Fruit fly (Drosophila melanogaster) whole organism, embryonic: ENCODE data around the gene CG13114.
A peak's percentile ranks its signal among the peaks of the same experiment; 100 is the strongest.

Source experiments
- ATbp ChIP-seq: fragments of 200-800 bp; sonication (Bioruptor generic); optimal IDR thresholded peaks from 2 replicates; lab custom pipeline; 2017; ENCODE audit warnings: missing biosample characterization, mild to moderate bottlenecking, missing genetic modification characterization, missing genetic modification reagents
- Atf-2 ChIP-seq: fragments of 200-800 bp; sonication (Bioruptor generic); optimal IDR thresholded peaks from 2 replicates; lab custom pipeline; 2016; ENCODE audit warnings: missing biosample characterization, missing genetic modification characterization
- Blimp-1 ChIP-seq: fragments of 200-800 bp; sonication (Bioruptor generic); optimal IDR thresholded peaks from 3 replicates; lab custom pipeline; 2018; ENCODE audit warnings: missing biosample characterization, missing genetic modification characterization, mild to moderate bottlenecking, moderate library complexity, missing genetic modification reagents
- CG12236 ChIP-seq: fragments of 200-800 bp; sonication (Bioruptor generic); optimal IDR thresholded peaks from 2 replicates; lab custom pipeline; 2016; ENCODE audit warnings: missing biosample characterization, missing genetic modification characterization
- CG12659 ChIP-seq: fragments of 200-800 bp; sonication (Bioruptor generic); optimal IDR thresholded peaks from 3 replicates; lab custom pipeline; 2017; ENCODE audit warnings: mild to moderate bottlenecking, missing biosample characterization, missing genetic modification reagents, missing genetic modification characterization
- CG13624 ChIP-seq: fragments of 200-800 bp; sonication (Bioruptor generic); optimal IDR thresholded peaks from 2 replicates; lab custom pipeline; 2016; ENCODE audit warnings: missing biosample characterization, missing genetic modification characterization
- CG14710 ChIP-seq: fragments of 200-800 bp; sonication (Bioruptor generic); optimal IDR thresholded peaks from 3 replicates; lab custom pipeline; 2019; ENCODE audit warnings: missing biosample characterization, mild to moderate bottlenecking, missing genetic modification characterization, moderate library complexity
- CG17361 ChIP-seq: fragments of 200-800 bp; sonication (Bioruptor generic); IDR thresholded peaks from 3 replicates; pipeline ENCODE4 v1.3.6; 2022; ENCODE audit warnings: missing biosample characterization, missing genetic modification characterization
- CG17568 ChIP-seq: fragments of 200-800 bp; sonication (Bioruptor generic); optimal IDR thresholded peaks from 2 replicates; lab custom pipeline; 2018; ENCODE audit warnings: missing biosample characterization, mild to moderate bottlenecking, missing genetic modification characterization, moderate library complexity
- CG2116 ChIP-seq: fragments of 200-800 bp; sonication (Bioruptor generic); optimal IDR thresholded peaks from 3 replicates; lab custom pipeline; 2018; ENCODE audit warnings: missing biosample characterization, mild to moderate bottlenecking, missing genetic modification characterization
- CG2120 ChIP-seq: fragments of 200-800 bp; sonication (Bioruptor generic); optimal IDR thresholded peaks from 3 replicates; lab custom pipeline; 2016; ENCODE audit warnings: missing biosample characterization, missing genetic modification characterization
- CG3281 ChIP-seq: fragments of 200-800 bp; sonication (Bioruptor generic); optimal IDR thresholded peaks from 3 replicates; lab custom pipeline; 2017; ENCODE audit warnings: missing biosample characterization, mild to moderate bottlenecking, missing genetic modification characterization
- CG3407 ChIP-seq: fragments of 200-800 bp; sonication (Bioruptor generic); optimal IDR thresholded peaks from 2 replicates; lab custom pipeline; 2018; ENCODE audit warnings: missing biosample characterization, mild to moderate bottlenecking, missing genetic modification characterization
- CG34422 ChIP-seq: fragments of 200-800 bp; sonication (Bioruptor generic); IDR thresholded peaks from 3 replicates; pipeline ENCODE4 v1.3.6; 2022; ENCODE audit warnings: missing biosample characterization, missing genetic modification characterization
- CG6175 ChIP-seq: fragments of 200-800 bp; sonication (Bioruptor generic); IDR thresholded peaks from 3 replicates; pipeline ENCODE4 v1.3.6; 2022; ENCODE audit warnings: missing biosample characterization, missing genetic modification characterization
- CG7839 ChIP-seq: fragments of 200-800 bp; sonication (Bioruptor generic); optimal IDR thresholded peaks from 3 replicates; lab custom pipeline; 2018; ENCODE audit warnings: missing biosample characterization, mild to moderate bottlenecking, missing genetic modification characterization, moderate library complexity
- CG8290 ChIP-seq, 3 experiments: fragments of 200-800 bp; sonication (Bioruptor generic); optimal IDR thresholded peaks; 2 replicates each; lab custom pipeline; 2016 to 2019; ENCODE audit warnings: missing biosample characterization in 3 of 3, missing genetic modification characterization in 3 of 3, mild to moderate bottlenecking in 2 of 3, moderate library complexity in 1 of 3
- CG8944 ChIP-seq: fragments of 200-800 bp; sonication (Bioruptor generic); optimal IDR thresholded peaks from 3 replicates; lab custom pipeline; 2016; ENCODE audit warnings: missing biosample characterization, missing genetic modification characterization
- Dip3 ChIP-seq: fragments of 200-800 bp; sonication (Bioruptor generic); optimal IDR thresholded peaks from 3 replicates; lab custom pipeline; 2016; ENCODE audit warnings: missing biosample characterization, missing genetic modification characterization
- Dref ChIP-seq: fragments of 200-800 bp; sonication (Bioruptor generic); IDR thresholded peaks from 2 replicates; pipeline ENCODE4 v1.3.6; 2022; ENCODE audit warnings: missing biosample characterization, missing genetic modification characterization
- ERR ChIP-seq: fragments of 200-800 bp; sonication (Bioruptor generic); optimal IDR thresholded peaks from 2 replicates; lab custom pipeline; 2016; ENCODE audit warnings: missing biosample characterization, missing genetic modification characterization
- Ets65A ChIP-seq: fragments of 200-800 bp; sonication (Bioruptor generic); peaks from one replicate; lab custom pipeline; 2016; ENCODE audit warnings: missing biosample characterization, missing genetic modification characterization
- Fer3 ChIP-seq: fragments of 200-800 bp; sonication (Bioruptor generic); optimal IDR thresholded peaks from 2 replicates; lab custom pipeline; 2018; ENCODE audit warnings: missing biosample characterization, mild to moderate bottlenecking, missing genetic modification characterization, moderate library complexity
- Lim3 ChIP-seq: fragments of 200-800 bp; sonication (Bioruptor generic); IDR thresholded peaks from 2 replicates; pipeline ENCODE4 v1.3.6; 2022; ENCODE audit warnings: missing biosample characterization, missing genetic modification characterization
- MESR4 ChIP-seq: fragments of 200-800 bp; sonication (Bioruptor generic); optimal IDR thresholded peaks from 2 replicates; lab custom pipeline; 2018; ENCODE audit warnings: missing biosample characterization, mild to moderate bottlenecking, missing genetic modification characterization, moderate library complexity
- MTF-1 ChIP-seq: fragments of 200-800 bp; sonication (Bioruptor generic); optimal IDR thresholded peaks from 2 replicates; lab custom pipeline; 2018; ENCODE audit warnings: missing biosample characterization, mild to moderate bottlenecking, missing genetic modification characterization, borderline replicate concordance
- Med ChIP-seq: fragments of 200-800 bp; sonication (Bioruptor generic); peaks from one replicate; lab custom pipeline; 2016; ENCODE audit warnings: missing biosample characterization, missing genetic modification characterization, mild to moderate bottlenecking, inconsistent platforms, moderate library complexity
- NFAT ChIP-seq: fragments of 200-800 bp; sonication (Bioruptor generic); IDR thresholded peaks from 2 replicates; pipeline ENCODE4 v1.3.6; 2022; ENCODE audit warnings: missing biosample characterization, missing genetic modification characterization
- NfI ChIP-seq: fragments of 200-800 bp; sonication (Bioruptor generic); optimal IDR thresholded peaks from 3 replicates; lab custom pipeline; 2018; ENCODE audit warnings: missing biosample characterization, mild to moderate bottlenecking, missing genetic modification characterization, moderate library complexity
- Pdp1 ChIP-seq, 2 experiments: fragments of 200-800 bp; sonication (Bioruptor generic); optimal IDR thresholded peaks; 3 replicates each; lab custom pipeline; 2016; ENCODE audit warnings: missing biosample characterization in 2 of 2, missing genetic modification characterization in 2 of 2, mild to moderate bottlenecking in 1 of 2, moderate library complexity in 1 of 2
- ap ChIP-seq: fragments of 200-800 bp; sonication (Bioruptor generic); IDR thresholded peaks from 2 replicates; pipeline ENCODE4 v1.3.6; 2022; ENCODE audit warnings: missing biosample characterization, missing genetic modification characterization
- bigmax ChIP-seq: fragments of 200-800 bp; sonication (Bioruptor generic); optimal IDR thresholded peaks from 2 replicates; lab custom pipeline; 2018; ENCODE audit warnings: missing biosample characterization, mild to moderate bottlenecking, missing genetic modification characterization
- bsh ChIP-seq, 2 experiments: fragments of 200-800 bp; sonication (Bioruptor generic); optimal IDR thresholded peaks; 2 replicates each; lab custom pipeline; 2017 to 2018; ENCODE audit warnings: mild to moderate bottlenecking in 2 of 2, missing biosample characterization in 2 of 2, missing genetic modification characterization in 2 of 2, moderate library complexity in 1 of 2
- cato ChIP-seq: fragments of 200-800 bp; sonication (Bioruptor generic); optimal IDR thresholded peaks from 2 replicates; lab custom pipeline; 2016; ENCODE audit warnings: missing biosample characterization, missing genetic modification characterization, borderline replicate concordance
- crp ChIP-seq, 2 experiments: fragments of 200-800 bp; sonication (Bioruptor generic); optimal IDR thresholded peaks; 2 replicates in 1 of 2; 3 replicates in 1 of 2; lab custom pipeline; 2017; ENCODE audit warnings: missing biosample characterization in 2 of 2, missing genetic modification characterization in 2 of 2, mild to moderate bottlenecking in 1 of 2, moderate library complexity in 1 of 2
- dmrt11E ChIP-seq: fragments of 200-800 bp; sonication (Bioruptor generic); optimal IDR thresholded peaks from 3 replicates; lab custom pipeline; 2018; ENCODE audit warnings: missing biosample characterization, mild to moderate bottlenecking, missing genetic modification characterization, moderate library complexity
- dpn ChIP-seq, 2 experiments: fragments of 200-800 bp; sonication (Bioruptor generic); optimal IDR thresholded peaks; 3 replicates each; lab custom pipeline; 2016; ENCODE audit warnings: missing biosample characterization in 2 of 2, missing genetic modification characterization in 2 of 2
- eve ChIP-seq, 2 experiments: fragments of >200 bp; optimal IDR thresholded peaks; 2 replicates each; lab custom pipeline; 2017; ENCODE audit warnings: missing biosample characterization in 2 of 2, missing genetic modification characterization in 2 of 2
- ewg ChIP-seq: fragments of 200-800 bp; sonication (Bioruptor generic); optimal IDR thresholded peaks from 3 replicates; lab custom pipeline; 2017; ENCODE audit warnings: mild to moderate bottlenecking, missing biosample characterization, missing genetic modification reagents, missing genetic modification characterization
- gro ChIP-seq: fragments of 200-800 bp; sonication (Bioruptor generic); optimal IDR thresholded peaks from 2 replicates; lab custom pipeline; 2016; ENCODE audit warnings: missing biosample characterization, missing genetic modification characterization
- h ChIP-seq: fragments of >200 bp; optimal IDR thresholded peaks from 2 replicates; lab custom pipeline; 2017
- repo ChIP-seq: fragments of 200-800 bp; sonication (Bioruptor generic); optimal IDR thresholded peaks from 2 replicates; lab custom pipeline; 2016; ENCODE audit warnings: missing biosample characterization, missing genetic modification characterization
- sc ChIP-seq, 3 experiments: fragments of >200 bp in 2 of 3; fragments of 200-800 bp in 1 of 3; sonication (Bioruptor generic) in 1 of 3; optimal IDR thresholded peaks; 2 replicates in 2 of 3; 3 replicates in 1 of 3; lab custom pipeline; 2017; ENCODE audit warnings: mild to moderate bottlenecking in 1 of 3, missing biosample characterization in 1 of 3, missing genetic modification characterization in 1 of 3, missing genetic modification reagents in 1 of 3
- sr ChIP-seq: fragments of 200-800 bp; sonication (Bioruptor generic); IDR thresholded peaks from 3 replicates; pipeline ENCODE4 v1.3.6; 2022; ENCODE audit warnings: missing biosample characterization, missing genetic modification characterization
- tna ChIP-seq: fragments of 200-800 bp; sonication (Bioruptor generic); IDR thresholded peaks from 2 replicates; pipeline ENCODE4 v1.3.6; 2022; ENCODE audit warnings: missing biosample characterization, missing genetic modification characterization; ENCODE audit not compliant: partially characterized antibody

The CG13114 gene

DNA sequence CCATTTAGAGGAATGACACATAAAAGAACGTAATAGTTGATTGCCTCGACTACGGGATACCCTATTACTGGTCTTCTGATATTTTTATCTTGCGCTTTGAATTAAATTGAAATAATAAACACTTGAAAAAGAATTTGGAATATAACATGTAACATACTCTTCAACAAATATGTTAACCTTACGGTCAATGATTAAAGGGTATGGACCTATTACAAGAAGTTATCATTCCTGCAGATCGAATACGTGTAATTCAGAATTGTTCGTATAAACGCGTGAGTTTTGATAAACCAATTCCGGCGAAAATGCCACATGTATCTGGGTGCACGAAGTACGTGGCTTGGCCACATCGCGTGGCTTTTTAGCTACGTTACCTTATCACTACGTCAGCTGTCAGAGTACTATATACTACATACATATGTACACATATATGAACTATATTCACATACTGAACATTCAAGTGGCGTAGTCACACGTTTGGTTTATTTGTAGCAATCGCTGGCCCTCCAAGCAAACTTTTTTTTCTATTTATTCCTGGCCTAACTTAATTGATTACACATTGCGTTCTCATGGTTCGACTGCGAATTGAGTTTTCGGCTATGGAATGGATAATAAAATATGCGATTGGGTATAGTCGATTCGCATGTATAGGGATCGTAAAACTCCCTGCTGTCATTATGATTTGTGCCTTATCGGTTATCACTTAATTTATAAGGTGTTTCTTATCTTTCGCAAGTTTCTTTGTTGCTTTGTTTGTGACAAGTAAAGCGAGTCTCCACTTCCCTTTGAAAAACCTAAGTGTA lies 47.2 kb upstream of the CG13114 start (continued):
- peak; percentile 79 for TF ChIP-seq CG2120 (GFP tag; lab: Kevin White, UChicago)
- TF ChIP-seq CG6175 (GFP tag; lab: Robert Waterston, UW) = peak; percentile 15; the same call in 1 of the 3 replicates
- no peak for TF ChIP-seq MESR4 (GFP tag; lab: Kevin White, UChicago)
- peak; percentile 28 for TF ChIP-seq CG12659 (GFP tag; lab: Kevin White, UChicago)

DNA sequence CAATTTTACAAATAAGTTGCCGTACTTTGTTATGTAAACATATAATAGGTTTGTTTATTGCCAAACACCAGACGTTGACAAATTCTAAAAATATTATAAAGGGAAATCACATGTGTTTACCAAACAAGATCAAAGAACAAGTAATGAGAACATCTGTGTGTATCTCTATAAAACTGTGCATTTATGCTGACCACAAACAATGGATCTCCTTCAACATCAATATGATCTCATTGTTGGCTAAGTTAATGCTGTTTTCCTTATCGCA lies 46.7 kb upstream of the CG13114 start:
- no peak for TF ChIP-seq Ets65A (GFP tag; lab: Kevin White, UChicago)
- peak; percentile 37 for TF ChIP-seq CG17568
- TF ChIP-seq CG3281 (GFP tag; lab: Kevin White, UChicago) = peak; percentile 0
- peak in 1 of 2 experiments; percentile 53 for TF ChIP-seq Pdp1 (GFP tag; optimal IDR thresholded peaks at IDR 0.05; lab: Kevin White, UChicago)
- no peak for TF ChIP-seq CG14710 (tag; lab: Kevin White, UChicago)
- peak; percentile 5 for TF ChIP-seq CG2116
- peak; percentile 12 for TF ChIP-seq Med (GFP tag; lab: Kevin White, UChicago)
- peak; percentile 4 for TF ChIP-seq Blimp-1 (GFP tag; lab: Kevin White, UChicago)
- TF ChIP-seq gro (GFP tag; lab: Kevin White, UChicago) = no peak
- no peak for TF ChIP-seq eve (GFP tag; optimal IDR thresholded peaks at IDR 0.05; lab: Kevin White, UChicago)
- no peak for TF ChIP-seq Atf-2 (GFP tag; lab: Kevin White, UChicago)
- peak; percentile 20 for TF ChIP-seq ATbp
- TF ChIP-seq repo (GFP tag; lab: Kevin White, UChicago) = no peak
- no peak for TF ChIP-seq sc (optimal IDR thresholded peaks at IDR 0.05; lab: Kevin White, UChicago)
- TF ChIP-seq sc (GFP tag; optimal IDR thresholded peaks at IDR 0.05; lab: Kevin White, UChicago) = peak; percentile 20
- no peak for TF ChIP-seq NFAT (GFP tag; lab: Robert Waterston, UW)
- TF ChIP-seq CG12236 = no peak
- TF ChIP-seq CG7839 = no peak
- no peak for TF ChIP-seq cato (GFP tag; lab: Kevin White, UChicago)
- TF ChIP-seq bsh (GFP tag; optimal IDR thresholded peaks at IDR 0.05; lab: Kevin White, UChicago) = peak in 1 of 2 experiments; percentile 27
- TF ChIP-seq Dip3 (GFP tag; lab: Kevin White, UChicago) = no peak
- no peak for TF ChIP-seq CG13624 (GFP tag; lab: Kevin White, UChicago)
- TF ChIP-seq Fer3 (tag; lab: Kevin White, UChicago) = no peak
- no peak for TF ChIP-seq tna (GFP tag; lab: Robert Waterston, UW)
- peak; percentile 5 for TF ChIP-seq dmrt11E (tag; lab: Kevin White, UChicago)
- no peak for TF ChIP-seq h (lab: Kevin White, UChicago)

DNA sequence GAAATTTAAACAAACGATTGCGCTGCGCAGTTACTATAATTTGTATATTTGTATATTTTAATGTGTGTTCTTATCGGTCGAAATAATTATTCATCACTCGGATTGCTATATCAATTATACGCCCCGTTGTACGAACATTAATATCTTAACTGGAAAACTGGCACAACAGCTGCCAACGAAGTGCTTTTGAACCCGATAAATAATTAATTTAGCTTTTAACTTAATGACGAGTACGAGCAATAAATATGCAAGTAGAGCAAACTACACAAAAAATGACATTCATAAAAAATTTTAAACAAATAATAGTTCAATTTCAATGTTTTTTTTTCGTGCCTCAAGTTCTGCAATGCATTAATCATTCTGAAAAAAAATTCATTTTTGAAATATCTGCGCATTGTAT lies 45.2 kb upstream of the CG13114 start:
- no peak for TF ChIP-seq bigmax
- no peak for TF ChIP-seq Lim3 (GFP tag; lab: Robert Waterston, UW)
- TF ChIP-seq NfI = no peak
- TF ChIP-seq MTF-1 (GFP tag; lab: Kevin White, UChicago) = no peak
- TF ChIP-seq CG34422 (GFP tag; lab: Robert Waterston, UW) = no peak
- no peak for TF ChIP-seq crp (GFP tag; optimal IDR thresholded peaks at IDR 0.05; lab: Kevin White, UChicago)
- no peak for TF ChIP-seq Dref (GFP tag; lab: Robert Waterston, UW)
- no peak for TF ChIP-seq CG17361 (GFP tag; lab: Robert Waterston, UW)
- TF ChIP-seq ERR (GFP tag; lab: Kevin White, UChicago) = no peak
- no peak for TF ChIP-seq CG8290 (GFP tag; optimal IDR thresholded peaks at IDR 0.05; lab: Kevin White, UChicago)
- no peak for TF ChIP-seq CG8290 (tag; optimal IDR thresholded peaks at IDR 0.05; lab: Kevin White, UChicago)
- TF ChIP-seq dpn (GFP tag; optimal IDR thresholded peaks at IDR 0.05; lab: Kevin White, UChicago) = no peak
- no peak for TF ChIP-seq CG3407 (GFP tag; lab: Kevin White, UChicago)
- TF ChIP-seq sr (GFP tag; lab: Robert Waterston, UW) = no peak
- TF ChIP-seq CG8944 (GFP tag; lab: Kevin White, UChicago) = no peak
- no peak for TF ChIP-seq ewg (GFP tag; lab: Kevin White, UChicago)
- TF ChIP-seq ap (GFP tag; lab: Robert Waterston, UW) = no peak
